Worm (Caenorhabditis elegans) whole organism, early embryonic: ENCODE measurements around the gene sre-27.

Source experiments
- B0310.2 ChIP-seq: sonication (generic microtip); optimal IDR thresholded peaks from 2 replicates; lab custom pipeline; 2016; ENCODE audit warnings: mild to moderate bottlenecking, missing genetic modification characterization, missing compliant biosample characterization
- aly-1 ChIP-seq: sonication (generic microtip); optimal IDR thresholded peaks from 2 replicates; lab custom pipeline; 2016; ENCODE audit warnings: missing genetic modification characterization, missing compliant biosample characterization
- ama-1 ChIP-seq: fragments of 150-350 bp; optimal IDR thresholded peaks from 2 replicates; lab custom pipeline; 2014
- flt-1 ChIP-seq: fragments of 200-800 bp; sonication (Bioruptor generic); IDR thresholded peaks from 2 replicates; pipeline ENCODE4 v1.3.6; 2022; ENCODE audit warnings: missing genetic modification characterization, missing compliant biosample characterization
- scrt-1 ChIP-seq: fragments of 200-800 bp; sonication (Bioruptor generic); IDR thresholded peaks from 2 replicates; pipeline ENCODE4 v1.3.6; 2022; ENCODE audit warnings: missing genetic modification characterization, missing compliant biosample characterization

DNA sequence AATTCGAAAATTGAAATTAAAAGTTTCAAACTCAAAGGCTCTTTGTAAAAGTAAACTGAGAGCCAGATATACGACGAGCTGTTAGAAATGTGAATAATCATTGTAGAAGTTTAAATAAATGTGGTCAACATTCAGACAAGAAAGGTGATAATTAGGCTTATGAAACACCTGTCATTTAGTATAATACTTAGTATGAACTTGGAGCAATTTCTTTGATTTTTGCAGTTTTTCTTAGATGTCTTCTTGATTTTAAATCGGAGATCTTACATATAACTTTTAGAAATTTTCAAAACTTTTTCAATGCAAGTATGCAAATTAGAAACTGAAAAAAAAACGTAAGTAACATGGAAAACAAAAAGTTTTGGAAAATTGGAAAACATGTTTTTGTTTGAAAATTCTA, 11.0 kb downstream of the sre-27 start, which contains the start of gene sre-30:
- TF ChIP-seq ama-1 (lab: Kevin White, UChicago) (no peak), flt-1 (no peak), scrt-1 (GFP tag; lab: Robert Waterston, UW) (no peak), aly-1 (tag; lab: Kevin White, UChicago) (no peak), B0310.2 (tag; lab: Kevin White, UChicago) (no peak)
